Worm (Caenorhabditis elegans) whole organism, midembryonic: Measurements from ENCODE around the gene C41C4.9.

Source experiments
- flt-1 ChIP-seq: fragments of 200-800 bp; sonication (Bioruptor generic); IDR thresholded peaks from 2 replicates; pipeline ENCODE4 v1.3.6; 2022; ENCODE audit warnings: missing genetic modification characterization, missing compliant biosample characterization
- tab-1 ChIP-seq: fragments of 200-800 bp; sonication (Bioruptor generic); IDR thresholded peaks from 2 replicates; pipeline ENCODE4 v1.3.6; 2022; ENCODE audit warnings: missing genetic modification characterization, missing compliant biosample characterization
- ztf-23 ChIP-seq: fragments of 200-800 bp; sonication (Bioruptor generic); IDR thresholded peaks from 2 replicates; pipeline ENCODE4 v1.3.6; 2022; ENCODE audit warnings: missing genetic modification reagents, missing genetic modification characterization, missing compliant biosample characterization
- ztf-29 ChIP-seq: fragments of 200-800 bp; sonication (Bioruptor generic); IDR thresholded peaks from 2 replicates; pipeline ENCODE4 v1.3.6; 2022; ENCODE audit warnings: missing genetic modification reagents, missing genetic modification characterization, missing compliant biosample characterization

- TF ChIP-seq tab-1 (GFP tag; lab: Robert Waterston, UW) (no peak), ztf-23 (GFP tag; lab: Robert Waterston, UW) (no peak), ztf-29 (GFP tag; lab: Robert Waterston, UW) (no peak), flt-1 (GFP tag; lab: Robert Waterston, UW) (no peak)
These were observed 19.8 kb downstream of the C41C4.9 start for ce11 chrII:8127290-8127689.
